Worm (Caenorhabditis elegans): ENCODE measurements around the gene unc-98.

The unc-98 gene

ce11 chrX:7569685-7570518 is 3.5 kb downstream of the unc-98 start, which contains the start of gene apy-1 (continued):
- TF ChIP-seq Y5F2A.4 (GFP tag; optimal IDR thresholded peaks at IDR 0.05) (no peak), ZK337.2 (GFP tag; IDR thresholded peaks at IDR 0.05) (peak; percentile 56; the same call in 1 of the 2 replicates), nhr-48 (tag; optimal IDR thresholded peaks at IDR 0.05) (peak; percentile 1), D1046.2 (GFP tag; IDR thresholded peaks at IDR 0.05) (no peak), ceh-44 (GFP tag; IDR thresholded peaks at IDR 0.05) (no peak), set-16 (GFP tag; IDR thresholded peaks at IDR 0.05) (no peak), F26F4.8 (GFP tag; conservative IDR thresholded peaks at IDR 0.05) (no peak), ceh-82 (tag; optimal IDR thresholded peaks at IDR 0.05) (no peak), daf-8 (GFP tag; IDR thresholded peaks at IDR 0.05) (no peak), mdt-29 (GFP tag; IDR thresholded peaks at IDR 0.05) (no peak), nhr-11 (tag; optimal IDR thresholded peaks at IDR 0.05) (no peak), tag-97 (GFP tag; IDR thresholded peaks at IDR 0.05) (no peak), zfp-3 (GFP tag; conservative IDR thresholded peaks at IDR 0.05) (no peak), lin-1 (GFP tag; IDR thresholded peaks at IDR 0.05) (no peak), spr-3 (GFP tag; optimal IDR thresholded peaks at IDR 0.05) (no peak), lsy-2 (tag; optimal IDR thresholded peaks at IDR 0.05) (peak; percentile 2 to 67), ZK546.5 (tag; optimal IDR thresholded peaks at IDR 0.05) (no peak), egl-43 (GFP tag; IDR thresholded peaks at IDR 0.05) (no peak), F10B5.3 (tag; optimal IDR thresholded peaks at IDR 0.05) (no peak), vab-7 (GFP tag; IDR thresholded peaks at IDR 0.05) (no peak), daf-16 (GFP tag; optimal IDR thresholded peaks at IDR 0.05) (no peak), daf-16 (tag; optimal IDR thresholded peaks at IDR 0.05) (peak; percentile 38), ceh-28 (tag; optimal IDR thresholded peaks at IDR 0.05) (peak; percentile 26), lim-7 (GFP tag; IDR thresholded peaks at IDR 0.05) (no peak), spr-1 (tag; optimal IDR thresholded peaks at IDR 0.05) (no peak), madf-5 (GFP tag; IDR thresholded peaks at IDR 0.05) (no peak), F37D6.2 (tag; optimal IDR thresholded peaks at IDR 0.05) (no peak), pqm-1 (tag; optimal IDR thresholded peaks at IDR 0.05) (peak; percentile 36), madf-9 (GFP tag; conservative IDR thresholded peaks at IDR 0.05) (no peak), mdl-1 (tag; optimal IDR thresholded peaks at IDR 0.05) (no peak), aha-1 (tag) (peak; percentile 82), lin-29 (GFP tag; IDR thresholded peaks at IDR 0.05) (no peak), R02D3.7 (tag; optimal IDR thresholded peaks at IDR 0.05) (no peak), mxl-3 (GFP tag; optimal IDR thresholded peaks at IDR 0.05) (no peak), zip-11 (GFP tag; IDR thresholded peaks at IDR 0.05) (no peak), lin-38 (GFP tag; IDR thresholded peaks at IDR 0.05) (no peak), Y75B8A.6 (GFP tag; IDR thresholded peaks at IDR 0.05) (no peak), snpc-1.2 (GFP tag; IDR thresholded peaks at IDR 0.05) (no peak), fkh-10 (GFP tag; optimal IDR thresholded peaks at IDR 0.05) (no peak), lin-13 (GFP tag; optimal IDR thresholded peaks at IDR 0.05) (no peak), daf-12 (tag; optimal IDR thresholded peaks at IDR 0.05) (no peak), ctbp-1 (GFP tag; IDR thresholded peaks at IDR 0.05) (no peak), nhr-10 (tag; optimal IDR thresholded peaks at IDR 0.05) (no peak), dmd-6 (GFP tag; IDR thresholded peaks at IDR 0.05) (peak; percentile 41; the same call in 1 of the 2 replicates), sdz-12 (GFP tag; optimal IDR thresholded peaks at IDR 0.05) (no peak), gei-8 (GFP tag; optimal IDR thresholded peaks at IDR 0.05) (no peak), lin-15B (tag; optimal IDR thresholded peaks at IDR 0.05) (no peak), nhr-25 (tag; optimal IDR thresholded peaks at IDR 0.05; ENCODE audit: borderline replicate concordance, insufficient read depth) (no peak), fos-1 (tag; optimal IDR thresholded peaks at IDR 0.05) (no peak), dve-1 (tag; optimal IDR thresholded peaks at IDR 0.05; ENCODE audit: insufficient read depth) (peak; percentile 16), F44E2.7 (GFP tag; IDR thresholded peaks at IDR 0.05) (no peak)
